Fruit fly (Drosophila melanogaster) whole organism, embryonic: ENCODE results near the gene CG42728.

Experiments used
- Awh ChIP-seq: fragments of 200-800 bp; sonication (Bioruptor generic); IDR thresholded peaks from 2 replicates; pipeline ENCODE4, ENCODE4 v1.3.6; 2022; ENCODE audit warnings: missing biosample characterization, missing genetic modification characterization
- Blimp-1 ChIP-seq: fragments of 200-800 bp; sonication (Bioruptor generic); optimal IDR thresholded peaks from 3 replicates; lab custom pipeline; 2018; ENCODE audit warnings: missing biosample characterization, missing genetic modification characterization, mild to moderate bottlenecking, moderate library complexity, missing genetic modification reagents
- CG10565 ChIP-seq: fragments of 200-800 bp; sonication (Bioruptor generic); optimal IDR thresholded peaks from 3 replicates; lab custom pipeline; 2016; ENCODE audit warnings: missing biosample characterization, mild to moderate bottlenecking, missing genetic modification characterization
- CG13123 ChIP-seq: fragments of 200-800 bp; sonication (Bioruptor generic); optimal IDR thresholded peaks from 2 replicates; lab custom pipeline; 2016; ENCODE audit warnings: missing biosample characterization, missing genetic modification characterization
- CG14441 ChIP-seq: fragments of 200-800 bp; sonication (Bioruptor generic); IDR thresholded peaks from 2 replicates; pipeline ENCODE4 v1.3.6; 2022; ENCODE audit warnings: missing biosample characterization, missing genetic modification characterization
- CG14667 ChIP-seq: fragments of 200-800 bp; sonication (Bioruptor generic); IDR thresholded peaks from 2 replicates; pipeline ENCODE4 v1.3.6; 2022; ENCODE audit warnings: missing biosample characterization, missing genetic modification characterization
- CG14710 ChIP-seq: fragments of 200-800 bp; sonication (Bioruptor generic); optimal IDR thresholded peaks from 3 replicates; lab custom pipeline; 2019; ENCODE audit warnings: missing biosample characterization, mild to moderate bottlenecking, missing genetic modification characterization, moderate library complexity
- CG17186 ChIP-seq: fragments of 200-800 bp; sonication (Bioruptor generic); optimal IDR thresholded peaks from 3 replicates; lab custom pipeline; 2017; ENCODE audit warnings: missing biosample characterization, missing genetic modification reagents, missing genetic modification characterization
- CG17361 ChIP-seq: fragments of 200-800 bp; sonication (Bioruptor generic); IDR thresholded peaks from 3 replicates; pipeline ENCODE4 v1.3.6; 2022; ENCODE audit warnings: missing biosample characterization, missing genetic modification characterization
- CG17612 ChIP-seq: fragments of 200-800 bp; sonication (Bioruptor generic); IDR thresholded peaks from 2 replicates; pipeline ENCODE4 v1.3.6; 2022; ENCODE audit warnings: missing biosample characterization, missing genetic modification characterization
- CG18262 ChIP-seq: fragments of 200-800 bp; optimal IDR thresholded peaks from 3 replicates; lab custom pipeline; 2019; ENCODE audit warnings: missing biosample characterization, mild to moderate bottlenecking, missing genetic modification characterization, moderate library complexity
- CG18599 ChIP-seq: fragments of 200-800 bp; sonication (Bioruptor generic); optimal IDR thresholded peaks from 3 replicates; lab custom pipeline; 2017; ENCODE audit warnings: missing biosample characterization, missing genetic modification characterization, mild to moderate bottlenecking, moderate library complexity, missing genetic modification reagents
- CG2678 ChIP-seq: fragments of 200-800 bp; sonication (Bioruptor generic); optimal IDR thresholded peaks from 3 replicates; lab custom pipeline; 2019; ENCODE audit warnings: missing biosample characterization, mild to moderate bottlenecking, missing genetic modification characterization, moderate library complexity
- CG2712 ChIP-seq: fragments of 200-800 bp; optimal IDR thresholded peaks from 3 replicates; lab custom pipeline; 2019; ENCODE audit warnings: missing biosample characterization, mild to moderate bottlenecking, missing genetic modification characterization, moderate library complexity
- CG34376 ChIP-seq: fragments of 200-800 bp; sonication (Bioruptor generic); optimal IDR thresholded peaks from 2 replicates; lab custom pipeline; 2018; ENCODE audit warnings: missing biosample characterization, mild to moderate bottlenecking, missing genetic modification characterization
- CG34422 ChIP-seq: fragments of 200-800 bp; sonication (Bioruptor generic); IDR thresholded peaks from 3 replicates; pipeline ENCODE4 v1.3.6; 2022; ENCODE audit warnings: missing biosample characterization, missing genetic modification characterization
- CG5953 ChIP-seq: fragments of 200-800 bp; sonication (Bioruptor generic); IDR thresholded peaks from 2 replicates; pipeline ENCODE4 v1.3.6; 2022; ENCODE audit warnings: missing biosample characterization, missing genetic modification characterization
- CG7839 ChIP-seq: fragments of 200-800 bp; sonication (Bioruptor generic); optimal IDR thresholded peaks from 3 replicates; lab custom pipeline; 2018; ENCODE audit warnings: missing biosample characterization, mild to moderate bottlenecking, missing genetic modification characterization, moderate library complexity
- CG8089 ChIP-seq: fragments of 200-800 bp; sonication (Bioruptor generic); optimal IDR thresholded peaks from 3 replicates; lab custom pipeline; 2016; ENCODE audit warnings: missing biosample characterization, missing genetic modification characterization
- CG8944 ChIP-seq: fragments of 200-800 bp; sonication (Bioruptor generic); optimal IDR thresholded peaks from 3 replicates; lab custom pipeline; 2016; ENCODE audit warnings: missing biosample characterization, missing genetic modification characterization
- CHES-1-like ChIP-seq: fragments of 200-800 bp; sonication (Bioruptor generic); optimal IDR thresholded peaks from 2 replicates; lab custom pipeline; 2016; ENCODE audit warnings: missing biosample characterization, missing genetic modification characterization
- Fer2 ChIP-seq: fragments of 200-800 bp; sonication (Bioruptor generic); optimal IDR thresholded peaks from 2 replicates; lab custom pipeline; 2018; ENCODE audit warnings: missing biosample characterization, mild to moderate bottlenecking, missing genetic modification characterization, moderate library complexity
- Gug ChIP-seq: fragments of 200-800 bp; sonication (Bioruptor generic); IDR thresholded peaks from 4 replicates; pipeline ENCODE4 v1.3.6; 2022; ENCODE audit warnings: missing biosample characterization, missing genetic modification characterization
- Hand ChIP-seq: fragments of 200-800 bp; sonication (Bioruptor generic); optimal IDR thresholded peaks from 2 replicates; lab custom pipeline; 2017; ENCODE audit warnings: mild to moderate bottlenecking, missing biosample characterization, missing genetic modification reagents, missing genetic modification characterization
- HmgZ ChIP-seq: fragments of 200-800 bp; sonication (Bioruptor generic); optimal IDR thresholded peaks from 2 replicates; lab custom pipeline; 2018; ENCODE audit warnings: missing biosample characterization, mild to moderate bottlenecking, missing genetic modification characterization
- Hr39 ChIP-seq: fragments of >200 bp; optimal IDR thresholded peaks from 2 replicates; lab custom pipeline; 2017
- NK7.1 ChIP-seq: fragments of 200-800 bp; sonication (Bioruptor generic); optimal IDR thresholded peaks from 3 replicates; lab custom pipeline; 2016; ENCODE audit warnings: missing biosample characterization, missing genetic modification characterization
- Nf-YB ChIP-seq: fragments of 200-800 bp; sonication (Bioruptor generic); optimal IDR thresholded peaks from 3 replicates; lab custom pipeline; 2019; ENCODE audit warnings: missing biosample characterization, mild to moderate bottlenecking, missing genetic modification characterization, moderate library complexity
- Optix ChIP-seq: fragments of 200-800 bp; sonication (Bioruptor generic); IDR thresholded peaks from 3 replicates; pipeline ENCODE4 v1.3.6; 2022; ENCODE audit warnings: missing biosample characterization, missing genetic modification characterization
- Sry-β ChIP-seq: fragments of 200-800 bp; sonication (Bioruptor generic); optimal IDR thresholded peaks from 2 replicates; lab custom pipeline; 2018; ENCODE audit warnings: missing biosample characterization, mild to moderate bottlenecking, missing genetic modification characterization, moderate library complexity
- Stat92E ChIP-seq, 3 experiments: fragments of >200 bp in 2 of 3; fragments of 200-800 bp in 1 of 3; sonication (Bioruptor generic) in 1 of 3; optimal IDR thresholded peaks; 2 replicates each; lab custom pipeline; 2017 to 2019; ENCODE audit warnings: missing biosample characterization in 3 of 3, missing genetic modification characterization in 3 of 3, mild to moderate bottlenecking in 1 of 3, moderate library complexity in 1 of 3
- ase ChIP-seq: fragments of 200-800 bp; sonication (Bioruptor generic); IDR thresholded peaks from 3 replicates; pipeline ENCODE4 v1.3.6; 2022; ENCODE audit warnings: missing biosample characterization, missing genetic modification characterization
- br ChIP-seq: fragments of >200 bp; optimal IDR thresholded peaks from 2 replicates; lab custom pipeline; 2017
- btn ChIP-seq: fragments of 200-800 bp; sonication (Bioruptor generic); optimal IDR thresholded peaks from 2 replicates; lab custom pipeline; 2016; ENCODE audit warnings: missing biosample characterization, missing genetic modification characterization
- chinmo ChIP-seq: fragments of 200-800 bp; sonication (Bioruptor generic); IDR thresholded peaks from 4 replicates; pipeline ENCODE4 v1.3.6; 2022; ENCODE audit warnings: missing biosample characterization, missing genetic modification characterization; ENCODE audit not compliant: partially characterized antibody
- crol ChIP-seq: fragments of 200-800 bp; sonication (Bioruptor generic); IDR thresholded peaks from 2 replicates; pipeline ENCODE4 v1.3.6; 2022; ENCODE audit warnings: missing biosample characterization, missing genetic modification characterization
- disco-r ChIP-seq: fragments of 200-800 bp; sonication (Bioruptor generic); optimal IDR thresholded peaks from 2 replicates; lab custom pipeline; 2016; ENCODE audit warnings: missing biosample characterization, missing genetic modification characterization
- dmrt99B ChIP-seq: fragments of 200-800 bp; sonication (Bioruptor generic); optimal IDR thresholded peaks from 2 replicates; lab custom pipeline; 2018; ENCODE audit warnings: missing biosample characterization, mild to moderate bottlenecking, missing genetic modification characterization, moderate library complexity
- eyg ChIP-seq: fragments of 200-800 bp; sonication (Bioruptor generic); optimal IDR thresholded peaks from 3 replicates; lab custom pipeline; 2016; ENCODE audit warnings: missing biosample characterization, missing genetic modification characterization
- gfzf ChIP-seq: fragments of 200-800 bp; sonication (Bioruptor generic); optimal IDR thresholded peaks from 2 replicates; lab custom pipeline; 2016; ENCODE audit warnings: missing biosample characterization, mild to moderate bottlenecking, missing genetic modification characterization, moderate library complexity
- grn ChIP-seq: fragments of 200-800 bp; sonication (Bioruptor generic); optimal IDR thresholded peaks from 3 replicates; lab custom pipeline; 2017; ENCODE audit warnings: missing biosample characterization, missing genetic modification characterization
- lab ChIP-seq: fragments of 200-800 bp; sonication (Bioruptor generic); optimal IDR thresholded peaks from 3 replicates; lab custom pipeline; 2017; ENCODE audit warnings: missing biosample characterization, missing genetic modification characterization, mild to moderate bottlenecking, moderate library complexity, missing genetic modification reagents
- mirr ChIP-seq: fragments of 200-800 bp; sonication (Bioruptor generic); optimal IDR thresholded peaks from 3 replicates; lab custom pipeline; 2018; ENCODE audit warnings: missing biosample characterization, mild to moderate bottlenecking, missing genetic modification characterization
- sens ChIP-seq: fragments of 200-800 bp; sonication (Bioruptor generic); peaks from one replicate; lab custom pipeline; 2016; ENCODE audit warnings: missing biosample characterization, missing genetic modification characterization
- sens-2 ChIP-seq: fragments of 200-800 bp; sonication (Bioruptor generic); IDR thresholded peaks from 2 replicates; pipeline ENCODE4 v1.3.6; 2022; ENCODE audit warnings: missing biosample characterization, missing genetic modification characterization
- sisA ChIP-seq: fragments of 200-800 bp; sonication (Bioruptor generic); IDR thresholded peaks from 2 replicates; pipeline ENCODE4 v1.3.6; 2022; ENCODE audit warnings: missing biosample characterization, missing genetic modification characterization
- sqz ChIP-seq: fragments of 200-800 bp; sonication (Bioruptor generic); optimal IDR thresholded peaks from 3 replicates; lab custom pipeline; 2018; ENCODE audit warnings: missing biosample characterization, mild to moderate bottlenecking, missing genetic modification characterization
- ttk ChIP-seq: fragments of 200-800 bp; sonication (Bioruptor generic); IDR thresholded peaks from 2 replicates; pipeline ENCODE4 v2.1.2; 2022; ENCODE audit warnings: missing biosample characterization, missing genetic modification characterization
- vfl ChIP-seq: fragments of 200-800 bp; sonication (Bioruptor generic); optimal IDR thresholded peaks from 2 replicates; lab custom pipeline; 2016; ENCODE audit warnings: missing biosample characterization, missing genetic modification characterization
- z ChIP-seq: fragments of 200-800 bp; sonication (Bioruptor generic); IDR thresholded peaks from 3 replicates; pipeline ENCODE4 v1.3.6; 2022; ENCODE audit warnings: missing biosample characterization, missing genetic modification characterization

CG42728 gene

dm6 chr3L:15538582-15539490, 10.8 kb upstream of the CG42728 start (continued):
- TF ChIP-seq Fer2 (no peak), HmgZ (tag; lab: Kevin White, UChicago) (no peak), CG14710 (tag; lab: Kevin White, UChicago) (no peak), Stat92E (GFP tag; optimal IDR thresholded peaks at IDR 0.05; lab: Kevin White, UChicago) (no peak), gfzf (no peak), sens (peak; percentile 45), Gug (GFP tag; lab: Robert Waterston, UW) (no peak), CG13123 (GFP tag; lab: Kevin White, UChicago) (no peak), CG17361 (GFP tag; lab: Robert Waterston, UW) (no peak), disco-r (GFP tag; lab: Kevin White, UChicago) (no peak), Hand (GFP tag; lab: Kevin White, UChicago) (no peak), chinmo (GFP tag; lab: Robert Waterston, UW) (0 out of 4 replicates have a peak, but pooled peaks have one; percentile 20), vfl (GFP tag; lab: Kevin White, UChicago) (no peak), eyg (GFP tag; lab: Kevin White, UChicago) (no peak), CG8944 (GFP tag; lab: Kevin White, UChicago) (no peak), CG18262 (tag; lab: Kevin White, UChicago) (peak; percentile 18), CG7839 (tag; lab: Kevin White, UChicago) (no peak), CG8089 (GFP tag; lab: Kevin White, UChicago) (no peak), crol (GFP tag; lab: Robert Waterston, UW) (no peak), sqz (GFP tag; lab: Kevin White, UChicago) (peak; percentile 77), ase (GFP tag; lab: Robert Waterston, UW) (no peak), CG2712 (peak; percentile 6), CG10565 (no peak), CG2678 (tag; lab: Kevin White, UChicago) (no peak), NK7.1 (GFP tag; lab: Kevin White, UChicago) (no peak), br (lab: Kevin White, UChicago) (no peak), CHES-1-like (GFP tag; lab: Kevin White, UChicago) (no peak), CG17186 (no peak), Sry-β (GFP tag; lab: Kevin White, UChicago) (no peak), sisA (no peak), z (no peak), CG14441 (GFP tag; lab: Robert Waterston, UW) (0 out of 2 replicates have a peak, but pooled peaks have one; percentile 38), lab (GFP tag; lab: Kevin White, UChicago) (peak; percentile 2), CG34376 (GFP tag; lab: Kevin White, UChicago) (no peak), CG18599 (GFP tag; lab: Kevin White, UChicago) (peak; percentile 12), Blimp-1 (GFP tag; lab: Kevin White, UChicago) (peak; percentile 1), CG17612 (GFP tag; lab: Robert Waterston, UW) (no peak), Nf-YB (GFP tag; lab: Kevin White, UChicago) (no peak), mirr (GFP tag; lab: Kevin White, UChicago) (peak; percentile 41), grn (peak; percentile 86), CG14667 (no peak), CG5953 (GFP tag; lab: Robert Waterston, UW) (no peak), Hr39 (lab: Kevin White, UChicago) (no peak), sens-2 (GFP tag; lab: Robert Waterston, UW) (no peak), btn (GFP tag; lab: Kevin White, UChicago) (no peak), ttk (no peak), dmrt99B (tag; lab: Kevin White, UChicago) (peak; percentile 1), CG34422 (GFP tag; lab: Robert Waterston, UW) (peak; percentile 39; the same call in 1 of the 3 replicates), Awh (no peak), Optix (GFP tag; lab: Robert Waterston, UW) (no peak)
